Worm (Caenorhabditis elegans): ENCODE measurements around the gene srx-62.

ce11 chrV:4019188-4019587 is 23.4 kb upstream of the srx-62 start, which contains the start of gene K09D9.3:
- TF ChIP-seq lin-39 (tag; optimal IDR thresholded peaks at IDR 0.05) (no peak), nhr-10 (tag; optimal IDR thresholded peaks at IDR 0.05) (no peak), set-16 (GFP tag; IDR thresholded peaks at IDR 0.05) (no peak), fkh-10 (GFP tag; optimal IDR thresholded peaks at IDR 0.05) (no peak), unc-62 (GFP tag; optimal IDR thresholded peaks at IDR 0.05 in 1 of 2) (no peak), unc-62 (tag; optimal IDR thresholded peaks at IDR 0.05) (no peak), nhr-25 (tag; optimal IDR thresholded peaks at IDR 0.05; ENCODE audit: borderline replicate concordance, insufficient read depth) (no peak), hlh-30 (tag; optimal IDR thresholded peaks at IDR 0.05; ENCODE audit: insufficient read depth) (no peak)
